Worm (Caenorhabditis elegans) whole organism, L3 larva: ENCODE data around the gene cutl-9.

Experiments used
- aly-2 ChIP-seq: fragments of 150-350 bp; optimal IDR thresholded peaks from 2 replicates; lab custom pipeline; 2014; ENCODE audit warnings: missing biosample characterization, missing genetic modification characterization
- eor-1 ChIP-seq, 2 experiments: fragments of 150-350 bp; optimal IDR thresholded peaks; 2 replicates each; lab custom pipeline; 2014 to 2018; ENCODE audit warnings: missing biosample characterization in 2 of 2, missing genetic modification characterization in 2 of 2
- nhr-43 ChIP-seq: sonication (generic microtip); optimal IDR thresholded peaks from 2 replicates; lab custom pipeline; 2016; ENCODE audit warnings: mild to moderate bottlenecking, missing genetic modification characterization, missing compliant biosample characterization; ENCODE audit not compliant: poor library complexity, severe bottlenecking
- pha-4 ChIP-seq: fragments of 150-350 bp; optimal IDR thresholded peaks from 2 replicates; lab custom pipeline; 2014; ENCODE audit warnings: missing biosample characterization, missing genetic modification reagents, missing genetic modification characterization
- pqm-1 ChIP-seq: fragments of 150-350 bp; optimal IDR thresholded peaks from 2 replicates; lab custom pipeline; 2017; ENCODE audit warnings: missing biosample characterization, missing genetic modification characterization, inconsistent platforms

ce11 chrII:10607238-10607961 lies 14.7 kb upstream of the cutl-9 start, which contains the start of gene ccm-3:
- TF ChIP-seq pqm-1 (tag; lab: Kevin White, UChicago) (no peak), aly-2 (tag; lab: Kevin White, UChicago) (no peak), nhr-43 (tag; lab: Kevin White, UChicago) (no peak), pha-4 (peak; percentile 80), eor-1 (tag; optimal IDR thresholded peaks at IDR 0.05; lab: Kevin White, UChicago) (no peak)
